Fruit fly (Drosophila melanogaster) whole organism, embryonic: ENCODE data around the gene CG11791.

Experiments
- Antp ChIP-seq: fragments of 200-800 bp; sonication (Bioruptor generic); optimal IDR thresholded peaks from 3 replicates; lab custom pipeline; 2016; ENCODE audit warnings: missing biosample characterization, missing genetic modification characterization
- Atf3 ChIP-seq: fragments of 200-800 bp; sonication (Bioruptor generic); optimal IDR thresholded peaks from 3 replicates; lab custom pipeline; 2016; ENCODE audit warnings: missing biosample characterization, missing genetic modification characterization
- CG10431 ChIP-seq: fragments of 200-800 bp; sonication (Bioruptor generic); optimal IDR thresholded peaks from 3 replicates; lab custom pipeline; 2018; ENCODE audit warnings: missing biosample characterization, mild to moderate bottlenecking, missing genetic modification characterization
- CG10979 ChIP-seq: fragments of 200-800 bp; sonication (Bioruptor generic); optimal IDR thresholded peaks from 2 replicates; lab custom pipeline; 2018; ENCODE audit warnings: missing biosample characterization, mild to moderate bottlenecking, missing genetic modification characterization, moderate library complexity
- CG11093 ChIP-seq: fragments of 200-800 bp; sonication (Bioruptor generic); IDR thresholded peaks from 3 replicates; pipeline ENCODE4 v1.3.6; 2022; ENCODE audit warnings: missing biosample characterization, missing genetic modification characterization
- CG11398 ChIP-seq: fragments of 200-800 bp; sonication (Bioruptor generic); optimal IDR thresholded peaks from 2 replicates; lab custom pipeline; 2016; ENCODE audit warnings: missing biosample characterization, missing genetic modification characterization
- CG11695 ChIP-seq: fragments of 200-800 bp; sonication (Bioruptor generic); IDR thresholded peaks from 3 replicates; pipeline ENCODE4 v1.3.6; 2022; ENCODE audit warnings: missing biosample characterization, missing genetic modification characterization
- CG12236 ChIP-seq: fragments of 200-800 bp; sonication (Bioruptor generic); optimal IDR thresholded peaks from 2 replicates; lab custom pipeline; 2016; ENCODE audit warnings: missing biosample characterization, missing genetic modification characterization
- CG12391 ChIP-seq: fragments of 200-800 bp; sonication (Bioruptor generic); optimal IDR thresholded peaks from 3 replicates; lab custom pipeline; 2018; ENCODE audit warnings: missing biosample characterization, mild to moderate bottlenecking, missing genetic modification characterization, moderate library complexity
- CG12942 ChIP-seq: fragments of 200-800 bp; sonication (Bioruptor generic); optimal IDR thresholded peaks from 3 replicates; lab custom pipeline; 2016; ENCODE audit warnings: missing biosample characterization, missing genetic modification characterization
- CG13775 ChIP-seq: fragments of 200-800 bp; sonication (Bioruptor generic); optimal IDR thresholded peaks from 3 replicates; lab custom pipeline; 2017; ENCODE audit warnings: missing biosample characterization, mild to moderate bottlenecking, missing genetic modification characterization
- CG14710 ChIP-seq: fragments of 200-800 bp; sonication (Bioruptor generic); optimal IDR thresholded peaks from 3 replicates; lab custom pipeline; 2019; ENCODE audit warnings: missing biosample characterization, mild to moderate bottlenecking, missing genetic modification characterization, moderate library complexity
- CG15514 ChIP-seq: fragments of 200-800 bp; sonication (Bioruptor generic); optimal IDR thresholded peaks from 3 replicates; lab custom pipeline; 2017; ENCODE audit warnings: missing biosample characterization, missing genetic modification characterization, mild to moderate bottlenecking, moderate library complexity, missing genetic modification reagents
- CG17186 ChIP-seq: fragments of 200-800 bp; sonication (Bioruptor generic); optimal IDR thresholded peaks from 3 replicates; lab custom pipeline; 2017; ENCODE audit warnings: missing biosample characterization, missing genetic modification reagents, missing genetic modification characterization
- CG18599 ChIP-seq: fragments of 200-800 bp; sonication (Bioruptor generic); optimal IDR thresholded peaks from 3 replicates; lab custom pipeline; 2017; ENCODE audit warnings: missing biosample characterization, missing genetic modification characterization, mild to moderate bottlenecking, moderate library complexity, missing genetic modification reagents
- CG18764 ChIP-seq: fragments of 200-800 bp; sonication (Bioruptor generic); optimal IDR thresholded peaks from 3 replicates; lab custom pipeline; 2016; ENCODE audit warnings: missing biosample characterization, missing genetic modification characterization
- CG31388 ChIP-seq: fragments of 200-800 bp; sonication (Bioruptor generic); optimal IDR thresholded peaks from 2 replicates; lab custom pipeline; 2016; ENCODE audit warnings: missing biosample characterization, missing genetic modification characterization
- CG3847 ChIP-seq: fragments of 200-800 bp; sonication (Bioruptor generic); IDR thresholded peaks from 2 replicates; pipeline ENCODE4 v1.3.6; 2022; ENCODE audit warnings: missing biosample characterization, missing genetic modification characterization
- CG4424 ChIP-seq: fragments of 200-800 bp; sonication (Bioruptor generic); optimal IDR thresholded peaks from 3 replicates; lab custom pipeline; 2016; ENCODE audit warnings: missing biosample characterization, missing genetic modification characterization
- CG6689 ChIP-seq: fragments of 200-800 bp; sonication (Bioruptor generic); IDR thresholded peaks from 2 replicates; pipeline ENCODE4 v1.3.6; 2022; ENCODE audit warnings: missing biosample characterization, missing genetic modification characterization
- CG8765 ChIP-seq: fragments of 200-800 bp; sonication (Bioruptor generic); IDR thresholded peaks from 2 replicates; pipeline ENCODE4 v1.3.6; 2022; ENCODE audit warnings: missing biosample characterization, missing genetic modification characterization
- CG9727 ChIP-seq: fragments of 200-800 bp; sonication (Bioruptor generic); optimal IDR thresholded peaks from 3 replicates; lab custom pipeline; 2017; ENCODE audit warnings: missing biosample characterization, mild to moderate bottlenecking, missing genetic modification characterization
- Fer1 ChIP-seq: fragments of 200-800 bp; sonication (Bioruptor generic); optimal IDR thresholded peaks from 2 replicates; lab custom pipeline; 2017; ENCODE audit warnings: missing biosample characterization, mild to moderate bottlenecking, missing genetic modification characterization
- HmgD ChIP-seq: fragments of 200-800 bp; sonication (Bioruptor generic); optimal IDR thresholded peaks from 3 replicates; lab custom pipeline; 2016; ENCODE audit warnings: missing biosample characterization, missing genetic modification characterization
- HmgZ ChIP-seq: fragments of 200-800 bp; sonication (Bioruptor generic); optimal IDR thresholded peaks from 2 replicates; lab custom pipeline; 2018; ENCODE audit warnings: missing biosample characterization, mild to moderate bottlenecking, missing genetic modification characterization
- Hr3 ChIP-seq: fragments of 200-800 bp; sonication (Bioruptor generic); optimal IDR thresholded peaks from 3 replicates; lab custom pipeline; 2016; ENCODE audit warnings: missing biosample characterization, missing genetic modification characterization
- Med ChIP-seq: fragments of 200-800 bp; sonication (Bioruptor generic); peaks from one replicate; lab custom pipeline; 2016; ENCODE audit warnings: missing biosample characterization, missing genetic modification characterization, mild to moderate bottlenecking, inconsistent platforms, moderate library complexity
- Poxn ChIP-seq: fragments of 200-800 bp; sonication (Bioruptor generic); IDR thresholded peaks from 2 replicates; pipeline ENCODE4 v1.3.6; 2022; ENCODE audit warnings: missing biosample characterization, missing genetic modification characterization
- Ptx1 ChIP-seq: fragments of 200-800 bp; sonication (Bioruptor generic); IDR thresholded peaks from 2 replicates; pipeline ENCODE4 v1.3.6; 2022; ENCODE audit warnings: missing biosample characterization, missing genetic modification characterization
- Ravus ChIP-seq: fragments of 200-800 bp; sonication (Bioruptor generic); IDR thresholded peaks from 2 replicates; pipeline ENCODE4 v1.3.6; 2022; ENCODE audit warnings: missing biosample characterization, missing genetic modification characterization
- Xbp1 ChIP-seq: fragments of 200-800 bp; sonication (Bioruptor generic); optimal IDR thresholded peaks from 3 replicates; lab custom pipeline; 2016; ENCODE audit warnings: missing biosample characterization, mild to moderate bottlenecking, missing genetic modification characterization
- ab ChIP-seq: fragments of 200-800 bp; sonication (Bioruptor generic); optimal IDR thresholded peaks from 2 replicates; lab custom pipeline; 2016; ENCODE audit warnings: missing biosample characterization, missing genetic modification characterization
- bab2 ChIP-seq: fragments of 200-800 bp; sonication (Bioruptor generic); optimal IDR thresholded peaks from 2 replicates; lab custom pipeline; 2016; ENCODE audit warnings: missing biosample characterization, missing genetic modification characterization
- crol ChIP-seq: fragments of 200-800 bp; sonication (Bioruptor generic); IDR thresholded peaks from 2 replicates; pipeline ENCODE4 v1.3.6; 2022; ENCODE audit warnings: missing biosample characterization, missing genetic modification characterization
- dimm ChIP-seq: fragments of 200-800 bp; sonication (Bioruptor generic); IDR thresholded peaks from 2 replicates; pipeline ENCODE4 v1.3.6; 2022; ENCODE audit warnings: missing biosample characterization, missing genetic modification characterization
- en ChIP-seq: fragments of 200-800 bp; sonication (Bioruptor generic); optimal IDR thresholded peaks from 2 replicates; lab custom pipeline; 2016; ENCODE audit warnings: missing biosample characterization, missing genetic modification characterization
- exex ChIP-seq: fragments of 200-800 bp; sonication (Bioruptor generic); optimal IDR thresholded peaks from 4 replicates; lab custom pipeline; 2018; ENCODE audit warnings: missing biosample characterization, mild to moderate bottlenecking, missing genetic modification characterization, moderate library complexity
- gce ChIP-seq: fragments of 200-800 bp; sonication (Bioruptor generic); IDR thresholded peaks from 3 replicates; pipeline ENCODE4 v1.3.6; 2022; ENCODE audit warnings: missing biosample characterization, missing genetic modification characterization
- grn ChIP-seq: fragments of 200-800 bp; sonication (Bioruptor generic); optimal IDR thresholded peaks from 3 replicates; lab custom pipeline; 2017; ENCODE audit warnings: missing biosample characterization, missing genetic modification characterization
- kah ChIP-seq: fragments of 200-800 bp; sonication (Bioruptor generic); optimal IDR thresholded peaks from 2 replicates; lab custom pipeline; 2018; ENCODE audit warnings: missing biosample characterization, mild to moderate bottlenecking, missing genetic modification characterization
- lilli ChIP-seq: fragments of 200-800 bp; sonication (Bioruptor generic); optimal IDR thresholded peaks from 3 replicates; lab custom pipeline; 2016; ENCODE audit warnings: missing biosample characterization, missing genetic modification characterization
- mam ChIP-seq: fragments of 200-800 bp; sonication (Bioruptor generic); optimal IDR thresholded peaks from 3 replicates; lab custom pipeline; 2016; ENCODE audit warnings: missing biosample characterization, missing genetic modification characterization
- nerfin-1 ChIP-seq: fragments of 200-800 bp; sonication (Bioruptor generic); optimal IDR thresholded peaks from 3 replicates; lab custom pipeline; 2019; ENCODE audit warnings: missing biosample characterization, mild to moderate bottlenecking, missing genetic modification characterization, moderate library complexity
- odd ChIP-seq: fragments of 200-800 bp; sonication (Bioruptor generic); optimal IDR thresholded peaks from 2 replicates; lab custom pipeline; 2017; ENCODE audit warnings: missing biosample characterization, mild to moderate bottlenecking, missing genetic modification characterization
- pho ChIP-seq: fragments of 200-800 bp; sonication (Bioruptor generic); optimal IDR thresholded peaks from 2 replicates; lab custom pipeline; 2016; ENCODE audit warnings: missing biosample characterization, missing genetic modification characterization
- pros ChIP-seq: fragments of 200-800 bp; sonication (Bioruptor generic); optimal IDR thresholded peaks from 3 replicates; lab custom pipeline; 2019; ENCODE audit warnings: missing biosample characterization, mild to moderate bottlenecking, missing genetic modification characterization, moderate library complexity
- pzg ChIP-seq: fragments of 200-800 bp; sonication (Bioruptor generic); optimal IDR thresholded peaks from 3 replicates; lab custom pipeline; 2018; ENCODE audit warnings: missing biosample characterization, mild to moderate bottlenecking, missing genetic modification characterization, moderate library complexity
- row ChIP-seq: fragments of 200-800 bp; sonication (Bioruptor generic); IDR thresholded peaks from 3 replicates; pipeline ENCODE4 v1.3.6; 2022; ENCODE audit warnings: missing biosample characterization, missing genetic modification characterization
- salm ChIP-seq: fragments of 200-800 bp; sonication (Bioruptor generic); optimal IDR thresholded peaks from 2 replicates; lab custom pipeline; 2018; ENCODE audit warnings: missing biosample characterization, mild to moderate bottlenecking, missing genetic modification characterization
- sens ChIP-seq: fragments of 200-800 bp; sonication (Bioruptor generic); peaks from one replicate; lab custom pipeline; 2016; ENCODE audit warnings: missing biosample characterization, missing genetic modification characterization
- sim ChIP-seq: fragments of 200-800 bp; sonication (Bioruptor generic); IDR thresholded peaks from 2 replicates; pipeline ENCODE4 v1.3.6; 2022; ENCODE audit warnings: missing biosample characterization, missing genetic modification characterization
- tin ChIP-seq: fragments of 200-800 bp; sonication (Bioruptor generic); optimal IDR thresholded peaks from 3 replicates; lab custom pipeline; 2016; ENCODE audit warnings: missing biosample characterization, missing genetic modification characterization
- vvl ChIP-seq: fragments of 200-800 bp; sonication (Bioruptor generic); IDR thresholded peaks from 2 replicates; pipeline ENCODE4 v1.3.6; 2022; ENCODE audit warnings: missing biosample characterization, missing genetic modification characterization

CG11791 gene

dm6 chr3R:25069569-25069968 lies 20.2 kb downstream of the CG11791 start, which contains the start of the genes Stt3B and CG11839 (continued):
- TF ChIP-seq exex (no peak), gce (no peak), salm (tag; lab: Kevin White, UChicago) (peak; percentile 3), CG10979 (tag; lab: Kevin White, UChicago) (peak; percentile 68), pzg (GFP tag; lab: Kevin White, UChicago) (peak; percentile 85), mam (peak; percentile 86), dimm (GFP tag; lab: Robert Waterston, UW) (no peak), bab2 (GFP tag; lab: Kevin White, UChicago) (peak; percentile 72), CG3847 (GFP tag; lab: Robert Waterston, UW) (peak; percentile 91), CG11093 (GFP tag; lab: Robert Waterston, UW) (no peak), Med (GFP tag; lab: Kevin White, UChicago) (peak; percentile 96), Atf3 (GFP tag; lab: Kevin White, UChicago) (peak; percentile 45), CG18599 (GFP tag; lab: Kevin White, UChicago) (no peak), CG12942 (GFP tag; lab: Kevin White, UChicago) (peak; percentile 75), CG15514 (GFP tag; lab: Kevin White, UChicago) (peak; percentile 70), CG12391 (peak; percentile 84), tin (GFP tag; lab: Kevin White, UChicago) (peak; percentile 78), CG13775 (GFP tag; lab: Kevin White, UChicago) (peak; percentile 74), pho (GFP tag; lab: Kevin White, UChicago) (peak; percentile 85), CG12236 (GFP tag; lab: Kevin White, UChicago) (peak; percentile 46), grn (GFP tag; lab: Kevin White, UChicago) (no peak), CG17186 (GFP tag; lab: Kevin White, UChicago) (peak; percentile 41), lilli (GFP tag; lab: Kevin White, UChicago) (peak; percentile 90), CG9727 (peak; percentile 74), odd (GFP tag; lab: Kevin White, UChicago) (no peak), pros (GFP tag; lab: Kevin White, UChicago) (no peak), row (GFP tag; lab: Robert Waterston, UW) (peak; percentile 95), CG18764 (GFP tag; lab: Kevin White, UChicago) (peak; percentile 60), en (GFP tag; lab: Kevin White, UChicago) (peak; percentile 25), Poxn (GFP tag; lab: Robert Waterston, UW) (no peak), CG6689 (GFP tag; lab: Robert Waterston, UW) (no peak; the same call in 1 of the 2 replicates), Hr3 (GFP tag; lab: Kevin White, UChicago) (peak; percentile 78), HmgD (GFP tag; lab: Kevin White, UChicago) (peak; percentile 85), Antp (GFP tag; lab: Kevin White, UChicago) (peak; percentile 76), CG10431 (GFP tag; lab: Kevin White, UChicago) (peak; percentile 27), CG14710 (tag; lab: Kevin White, UChicago) (peak; percentile 85), vvl (GFP tag; lab: Robert Waterston, UW) (peak; percentile 68), CG8765 (no peak), Ptx1 (GFP tag; lab: Robert Waterston, UW) (no peak; the same call in 1 of the 2 replicates), nerfin-1 (peak; percentile 72), Ravus (no peak), crol (GFP tag; lab: Robert Waterston, UW) (no peak), sim (GFP tag; lab: Robert Waterston, UW) (no peak), sens (GFP tag; lab: Kevin White, UChicago) (peak; percentile 96), CG31388 (GFP tag; lab: Kevin White, UChicago) (peak; percentile 48), kah (GFP tag; lab: Kevin White, UChicago) (no peak), Fer1 (GFP tag; lab: Kevin White, UChicago) (peak; percentile 76), CG4424 (peak; percentile 78), HmgZ (peak; percentile 89), Xbp1 (GFP tag; lab: Kevin White, UChicago) (peak; percentile 95), ab (GFP tag; lab: Kevin White, UChicago) (no peak), CG11398 (GFP tag; lab: Kevin White, UChicago) (peak; percentile 64), CG11695 (GFP tag; lab: Robert Waterston, UW) (no peak)
